Worm (Caenorhabditis elegans): ENCODE measurements around the gene flp-18.

Gene flp-18

ce11 chrX:2971542-2971988, 46.8 kb downstream of the flp-18 start (continued):
- no peak for TF ChIP-seq dmd-9 (GFP tag; IDR thresholded peaks at IDR 0.05)
- peak; percentile 8 for TF ChIP-seq ces-1 (GFP tag; optimal IDR thresholded peaks at IDR 0.05)
- TF ChIP-seq hif-1 (tag; optimal IDR thresholded peaks at IDR 0.05), result peak; percentile 43 to 83
- 0 out of 2 replicates have a peak, but pooled peaks have one; percentile 64 for TF ChIP-seq Y105C5A.15 (GFP tag; IDR thresholded peaks at IDR 0.05)
- TF ChIP-seq D1046.2 (GFP tag; IDR thresholded peaks at IDR 0.05), result 0 out of 2 replicates have a peak, but pooled peaks have one; percentile 29
- peak; percentile 63 for TF ChIP-seq T20F7.1 (GFP tag; optimal IDR thresholded peaks at IDR 0.05)
- TF ChIP-seq hmg-1.1 (GFP tag; IDR thresholded peaks at IDR 0.05), result peak; percentile 76
- TF ChIP-seq lsy-2 (tag; optimal IDR thresholded peaks at IDR 0.05), result peak; percentile 82 to 84
- no peak for TF ChIP-seq nhr-25 (tag; optimal IDR thresholded peaks at IDR 0.05; ENCODE audit: borderline replicate concordance, insufficient read depth)
- no peak for TF ChIP-seq ceh-82 (tag; optimal IDR thresholded peaks at IDR 0.05)
- TF ChIP-seq ceh-44 (GFP tag; IDR thresholded peaks at IDR 0.05), result no peak
- peak; percentile 90 for TF ChIP-seq dve-1 (tag; optimal IDR thresholded peaks at IDR 0.05; ENCODE audit: insufficient read depth)
- TF ChIP-seq vab-7 (GFP tag; IDR thresholded peaks at IDR 0.05), result no peak
- TF ChIP-seq mxl-2 (GFP tag; conservative IDR thresholded peaks at IDR 0.05), result 0 out of 2 replicates have a peak, but pooled peaks have one; percentile 52
- peak; percentile 67; the same call in 1 of the 2 replicates for TF ChIP-seq php-3 (GFP tag; IDR thresholded peaks at IDR 0.05)
- no peak for TF ChIP-seq aly-2 (tag; optimal IDR thresholded peaks at IDR 0.05)
- no peak for TF ChIP-seq R02D3.7 (tag; optimal IDR thresholded peaks at IDR 0.05)
- peak; percentile 33 for TF ChIP-seq nhr-6 (tag; optimal IDR thresholded peaks at IDR 0.05)
- TF ChIP-seq lin-13 (GFP tag; optimal IDR thresholded peaks at IDR 0.05), result peak; percentile 62
- TF ChIP-seq ztf-7 (tag; optimal IDR thresholded peaks at IDR 0.05), result no peak
- no peak for TF ChIP-seq attf-4 (tag; optimal IDR thresholded peaks at IDR 0.05)
- peak; percentile 58 for TF ChIP-seq F37D6.2 (tag; optimal IDR thresholded peaks at IDR 0.05)
- no peak for TF ChIP-seq daf-12 (tag; optimal IDR thresholded peaks at IDR 0.05)
- TF ChIP-seq mdt-29 (GFP tag; IDR thresholded peaks at IDR 0.05), result peak; percentile 99
- TF ChIP-seq fkh-10 (GFP tag; optimal IDR thresholded peaks at IDR 0.05), result peak; percentile 75
- peak; percentile 52 for TF ChIP-seq gei-8 (GFP tag; optimal IDR thresholded peaks at IDR 0.05)
- TF ChIP-seq spr-1 (tag; optimal IDR thresholded peaks at IDR 0.05), result peak; percentile 34
- TF ChIP-seq F49E8.2 (tag; optimal IDR thresholded peaks at IDR 0.05; ENCODE audit: borderline replicate concordance), result no peak
- peak; percentile 60 for TF ChIP-seq mxl-3 (GFP tag; optimal IDR thresholded peaks at IDR 0.05)
- TF ChIP-seq unc-39 (tag; optimal IDR thresholded peaks at IDR 0.05), result no peak
- TF ChIP-seq lim-7 (GFP tag; IDR thresholded peaks at IDR 0.05), result 0 out of 2 replicates have a peak, but pooled peaks have one; percentile 15
- no peak for TF ChIP-seq dmd-8 (GFP tag; IDR thresholded peaks at IDR 0.05)
- no peak for TF ChIP-seq sdz-12 (GFP tag; optimal IDR thresholded peaks at IDR 0.05)
- TF ChIP-seq Y48G9A.11 (GFP tag; IDR thresholded peaks at IDR 0.05), result no peak
- no peak; the same call in 1 of the 2 replicates for TF ChIP-seq lin-29 (GFP tag; IDR thresholded peaks at IDR 0.05)
- no peak for TF ChIP-seq ZK546.5 (tag; optimal IDR thresholded peaks at IDR 0.05)
- TF ChIP-seq daf-16 (GFP tag; optimal IDR thresholded peaks at IDR 0.05), result peak; percentile 88 to 98
- peak; percentile 95 for TF ChIP-seq daf-16 (tag; optimal IDR thresholded peaks at IDR 0.05)
- peak; percentile 85 for TF ChIP-seq nhr-28 (tag; optimal IDR thresholded peaks at IDR 0.05)
- peak; percentile 70 for TF ChIP-seq T26A8.4 (GFP tag; IDR thresholded peaks at IDR 0.05)
- peak; percentile 73 for TF ChIP-seq ceh-28 (tag; optimal IDR thresholded peaks at IDR 0.05)
- peak; percentile 80; the same call in 1 of the 2 replicates for TF ChIP-seq Y75B8A.6 (GFP tag; IDR thresholded peaks at IDR 0.05)
- no peak for TF ChIP-seq snpc-4 (tag; optimal IDR thresholded peaks at IDR 0.05)
- peak; percentile 76 for TF ChIP-seq zfp-3 (GFP tag; conservative IDR thresholded peaks at IDR 0.05)
- no peak for TF ChIP-seq duxl-1 (tag; optimal IDR thresholded peaks at IDR 0.05; ENCODE audit: poor library complexity)
- peak; percentile 61 to 100 for TF ChIP-seq unc-62 (GFP tag; optimal IDR thresholded peaks at IDR 0.05 in 1 of 2)
- TF ChIP-seq unc-62 (tag; optimal IDR thresholded peaks at IDR 0.05), result peak; percentile 76
- TF ChIP-seq zip-11 (GFP tag; IDR thresholded peaks at IDR 0.05), result no peak
- no peak for TF ChIP-seq ama-1 (optimal IDR thresholded peaks at IDR 0.05)
- no peak for TF ChIP-seq ceh-62 (tag; optimal IDR thresholded peaks at IDR 0.05)
- TF ChIP-seq fos-1 (tag; optimal IDR thresholded peaks at IDR 0.05), result no peak
- peak; percentile 82 for TF ChIP-seq rbr-2 (tag; optimal IDR thresholded peaks at IDR 0.05)

Data from whole organism, L4 larva.